Fruit fly (Drosophila melanogaster) whole organism, pupa: ENCODE data around the gene Fit1.

Source experiments
- CG4496 ChIP-seq: fragments of 200-800 bp; sonication (Bioruptor generic); IDR thresholded peaks from 3 replicates; pipeline ENCODE4 v1.3.6; 2022; ENCODE audit warnings: missing biosample characterization, missing genetic modification characterization
- CG8159 ChIP-seq: fragments of 200-800 bp; sonication (Bioruptor generic); optimal IDR thresholded peaks from 3 replicates; lab custom pipeline; 2018; ENCODE audit warnings: missing biosample characterization, mild to moderate bottlenecking, missing genetic modification characterization, moderate library complexity
- EcR ChIP-seq: fragments of 200-800 bp; sonication (Bioruptor generic); optimal IDR thresholded peaks from 3 replicates; lab custom pipeline; 2019; ENCODE audit warnings: missing biosample characterization, missing genetic modification characterization, mild to moderate bottlenecking, moderate library complexity, missing genetic modification reagents

dm6 chr3L:4121589-4121988 is 18.2 kb downstream of the Fit1 start:
- TF ChIP-seq CG4496 (GFP tag; lab: Robert Waterston, UW) (no peak), EcR (GFP tag; lab: Kevin White, UChicago) (no peak), CG8159 (tag; lab: Kevin White, UChicago) (no peak)
